Worm (Caenorhabditis elegans): ENCODE results near the gene arrd-26.

arrd-26 gene

DNA sequence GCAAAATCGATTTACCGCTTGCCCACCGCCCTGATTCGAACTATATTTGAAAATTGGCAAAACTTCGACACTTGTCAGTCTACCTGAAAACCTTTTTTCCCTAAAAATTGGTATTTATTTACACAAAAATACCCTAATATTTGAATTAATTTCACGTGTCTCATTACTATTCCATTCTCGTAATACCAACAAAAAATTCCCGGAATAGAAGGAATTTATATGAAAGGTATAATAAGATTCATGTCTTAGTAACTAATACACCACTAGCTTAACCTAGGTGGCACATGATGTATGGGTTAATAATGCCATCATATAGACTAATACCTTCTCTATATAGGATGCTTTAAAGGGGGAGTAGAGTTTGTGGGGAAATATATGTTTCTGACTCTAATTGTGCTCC is 51.3 kb downstream of the arrd-26 start:
- TF ChIP-seq hlh-1 (tag; optimal IDR thresholded peaks at IDR 0.05) = no peak
- TF ChIP-seq cnd-1 (tag; optimal IDR thresholded peaks at IDR 0.05) = no peak
- no peak for TF ChIP-seq ceh-43 (GFP tag; optimal IDR thresholded peaks at IDR 0.05)
- no peak for TF ChIP-seq nhr-12 (tag; optimal IDR thresholded peaks at IDR 0.05)
- TF ChIP-seq nhr-28 (tag; optimal IDR thresholded peaks at IDR 0.05) = no peak
- no peak for TF ChIP-seq unc-62 (GFP tag; optimal IDR thresholded peaks at IDR 0.05)
